Worm (Caenorhabditis elegans) whole organism, L1 larva: Measurements from ENCODE around the gene K07B1.4.

Experiments
- C16A3.4 ChIP-seq: fragments of 150-350 bp; optimal IDR thresholded peaks from 2 replicates; lab custom pipeline; 2014; ENCODE audit warnings: missing biosample characterization, missing genetic modification characterization
- C34B4.2 ChIP-seq: sonication (generic microtip); optimal IDR thresholded peaks from 2 replicates; lab custom pipeline; 2017; ENCODE audit warnings: mild to moderate bottlenecking, missing genetic modification characterization, missing compliant biosample characterization
- Y116A8C.19 ChIP-seq: sonication (generic microtip); optimal IDR thresholded peaks from 2 replicates; lab custom pipeline; 2016; ENCODE audit warnings: missing compliant biosample characterization, missing genetic modification characterization, borderline replicate concordance
- aly-2 ChIP-seq: fragments of 150-350 bp; optimal IDR thresholded peaks from 2 replicates; lab custom pipeline; 2014; ENCODE audit warnings: missing biosample characterization, missing genetic modification characterization
- ama-1 ChIP-seq: fragments of 150-350 bp; optimal IDR thresholded peaks from 2 replicates; lab custom pipeline; 2014
- blmp-1 ChIP-seq: fragments of 150-350 bp; optimal IDR thresholded peaks from 2 replicates; lab custom pipeline; 2014; ENCODE audit warnings: missing biosample characterization, missing genetic modification characterization
- ceh-63 ChIP-seq: fragments of 200-800 bp; sonication (Bioruptor generic); optimal IDR thresholded peaks from 2 replicates; lab custom pipeline; 2018; ENCODE audit warnings: mild to moderate bottlenecking, missing genetic modification characterization, missing compliant biosample characterization
- ceh-8 ChIP-seq: fragments of 200-800 bp; sonication (Bioruptor generic); optimal IDR thresholded peaks from 2 replicates; lab custom pipeline; 2018; ENCODE audit warnings: mild to moderate bottlenecking, missing genetic modification characterization, moderate library complexity, missing compliant biosample characterization
- ceh-82 ChIP-seq, 3 experiments: fragments of 150-350 bp in 1 of 3; sonication (generic microtip) in 2 of 3; optimal IDR thresholded peaks; 2 replicates each; lab custom pipeline; 2014 to 2017; ENCODE audit warnings: missing biosample characterization in 3 of 3, missing genetic modification characterization in 3 of 3
- dpl-1 ChIP-seq, 3 experiments: fragments of 150-350 bp in 2 of 3; sonication (generic microtip) in 1 of 3; optimal IDR thresholded peaks; 2 replicates each; lab custom pipeline; 2014 to 2017; ENCODE audit warnings: missing biosample characterization in 3 of 3, missing genetic modification characterization in 3 of 3, missing genetic modification reagents in 3 of 3
- dsc-1 ChIP-seq: sonication (generic microtip); optimal IDR thresholded peaks from 2 replicates; lab custom pipeline; 2016; ENCODE audit warnings: mild to moderate bottlenecking, missing genetic modification characterization, missing compliant biosample characterization
- efl-1 ChIP-seq, 4 experiments: fragments of 150-350 bp; optimal IDR thresholded peaks in 3 of 4; peaks in 1 of 4; 1 replicate in 1 of 4; 2 replicates in 3 of 4; lab custom pipeline; 2014; ENCODE audit warnings: missing biosample characterization in 2 of 4, missing genetic modification characterization in 2 of 4, missing genetic modification reagents in 2 of 4
- efl-3 ChIP-seq: fragments of 200-800 bp; sonication (Bioruptor generic); optimal IDR thresholded peaks from 2 replicates; lab custom pipeline; 2018; ENCODE audit warnings: mild to moderate bottlenecking, missing genetic modification characterization, missing compliant biosample characterization
- elt-2 ChIP-seq: sonication (generic microtip); optimal IDR thresholded peaks from 2 replicates; lab custom pipeline; 2016; ENCODE audit warnings: missing genetic modification characterization, mild to moderate bottlenecking, inconsistent platforms, missing compliant biosample characterization, missing genetic modification reagents
- elt-3 ChIP-seq, 6 experiments: fragments of 150-350 bp in 1 of 6; sonication (generic microtip); optimal IDR thresholded peaks; 2 replicates each; lab custom pipeline; 2017 to 2018; ENCODE audit warnings: missing biosample characterization in 6 of 6, missing genetic modification characterization in 6 of 6, inconsistent platforms in 1 of 6
- ets-5 ChIP-seq: fragments of 200-800 bp; sonication (Bioruptor generic); IDR thresholded peaks from 2 replicates; pipeline ENCODE4 v1.3.6; 2022; ENCODE audit warnings: missing genetic modification characterization, missing compliant biosample characterization
- fkh-4 ChIP-seq: sonication (generic microtip); optimal IDR thresholded peaks from 2 replicates; lab custom pipeline; 2016; ENCODE audit warnings: missing compliant biosample characterization, missing genetic modification characterization, borderline replicate concordance
- fkh-8 ChIP-seq: sonication (generic microtip); optimal IDR thresholded peaks from 2 replicates; lab custom pipeline; 2016; ENCODE audit warnings: mild to moderate bottlenecking, missing genetic modification characterization, missing compliant biosample characterization
- fos-1 ChIP-seq: fragments of 150-350 bp; optimal IDR thresholded peaks from 2 replicates; lab custom pipeline; 2014; ENCODE audit warnings: missing biosample characterization, missing genetic modification characterization
- hlh-4 ChIP-seq: sonication (generic microtip); optimal IDR thresholded peaks from 2 replicates; lab custom pipeline; 2016; ENCODE audit warnings: mild to moderate bottlenecking, missing genetic modification characterization, missing compliant biosample characterization
- hpl-2 ChIP-seq: fragments of 150-350 bp; optimal IDR thresholded peaks from 2 replicates; lab custom pipeline; 2014; ENCODE audit warnings: missing biosample characterization, missing genetic modification reagents, missing genetic modification characterization
- irx-1 ChIP-seq: sonication (generic microtip); optimal IDR thresholded peaks from 2 replicates; lab custom pipeline; 2016; ENCODE audit warnings: missing genetic modification characterization, missing compliant biosample characterization
- jun-1 ChIP-seq: fragments of 150-350 bp; optimal IDR thresholded peaks from 2 replicates; lab custom pipeline; 2014; ENCODE audit warnings: missing biosample characterization, missing genetic modification reagents, missing genetic modification characterization
- lin-15B ChIP-seq: fragments of 150-350 bp; sonication (generic microtip); optimal IDR thresholded peaks from 3 replicates; lab custom pipeline; 2014; ENCODE audit warnings: missing biosample characterization, missing genetic modification characterization
- lin-39 ChIP-seq: fragments of 150-350 bp; optimal IDR thresholded peaks from 2 replicates; lab custom pipeline; 2014; ENCODE audit warnings: missing biosample characterization, missing genetic modification reagents, missing genetic modification characterization
- lsy-2 ChIP-seq, 2 experiments: fragments of 150-350 bp; optimal IDR thresholded peaks; 2 replicates each; lab custom pipeline; 2014; ENCODE audit warnings: missing biosample characterization in 2 of 2, missing genetic modification characterization in 2 of 2
- mab-9 ChIP-seq: fragments of 200-800 bp; sonication (Bioruptor generic); IDR thresholded peaks from 2 replicates; pipeline ENCODE4 v1.3.6; 2022; ENCODE audit warnings: missing genetic modification reagents, missing genetic modification characterization, missing compliant biosample characterization
- mdl-1 ChIP-seq, 2 experiments: fragments of 150-350 bp; optimal IDR thresholded peaks; 2 replicates each; lab custom pipeline; 2014 to 2017; ENCODE audit warnings: missing biosample characterization in 2 of 2, missing genetic modification characterization in 2 of 2, inconsistent platforms in 1 of 2
- mef-2 ChIP-seq: fragments of 150-350 bp; optimal IDR thresholded peaks from 2 replicates; lab custom pipeline; 2014; ENCODE audit warnings: missing biosample characterization, missing genetic modification characterization
- nhr-19 ChIP-seq: fragments of 200-800 bp; sonication (Bioruptor generic); conservative IDR thresholded peaks from 2 replicates; pipeline ENCODE4 v1.3.6; 2022; ENCODE audit warnings: missing genetic modification characterization, missing compliant biosample characterization
- nhr-47 ChIP-seq: sonication (generic microtip); optimal IDR thresholded peaks from 2 replicates; lab custom pipeline; 2016; ENCODE audit warnings: mild to moderate bottlenecking, missing genetic modification characterization, moderate library complexity, missing compliant biosample characterization
- nhr-71 ChIP-seq: sonication (generic microtip); optimal IDR thresholded peaks from 2 replicates; lab custom pipeline; 2016; ENCODE audit warnings: mild to moderate bottlenecking, missing genetic modification characterization, moderate library complexity, missing compliant biosample characterization
- nhr-84 ChIP-seq: sonication (generic microtip); optimal IDR thresholded peaks from 2 replicates; lab custom pipeline; 2017; ENCODE audit warnings: missing biosample characterization, missing genetic modification characterization
- nhr-90 ChIP-seq: sonication (generic microtip); optimal IDR thresholded peaks from 2 replicates; lab custom pipeline; 2016; ENCODE audit warnings: mild to moderate bottlenecking, missing genetic modification characterization, missing compliant biosample characterization; ENCODE audit not compliant: poor library complexity
- pag-3 ChIP-seq: sonication (generic microtip); optimal IDR thresholded peaks from 2 replicates; lab custom pipeline; 2017; ENCODE audit warnings: missing genetic modification characterization, mild to moderate bottlenecking, missing compliant biosample characterization, antibody characterized with exemption, borderline replicate concordance; ENCODE audit not compliant: insufficient read depth
- pqm-1 ChIP-seq: sonication (generic microtip); optimal IDR thresholded peaks from 3 replicates; lab custom pipeline; 2017; ENCODE audit warnings: missing biosample characterization, missing genetic modification characterization
- skn-1 ChIP-seq: fragments of 150-350 bp; optimal IDR thresholded peaks from 2 replicates; lab custom pipeline; 2014; ENCODE audit warnings: missing biosample characterization, missing genetic modification characterization
- snu-23 ChIP-seq: sonication (generic microtip); optimal IDR thresholded peaks from 2 replicates; lab custom pipeline; 2016; ENCODE audit warnings: missing genetic modification characterization, missing compliant biosample characterization
- sox-4 ChIP-seq: sonication (generic microtip); optimal IDR thresholded peaks from 2 replicates; lab custom pipeline; 2016; ENCODE audit warnings: missing genetic modification characterization, missing compliant biosample characterization
- sup-37 ChIP-seq: fragments of 200-800 bp; sonication (Bioruptor generic); optimal IDR thresholded peaks from 2 replicates; lab custom pipeline; 2018; ENCODE audit warnings: mild to moderate bottlenecking, missing genetic modification characterization, missing compliant biosample characterization
- swsn-7 ChIP-seq: sonication (generic microtip); optimal IDR thresholded peaks from 2 replicates; lab custom pipeline; 2016; ENCODE audit warnings: missing genetic modification characterization, missing compliant biosample characterization
- unc-30 ChIP-seq: sonication (generic microtip); optimal IDR thresholded peaks from 2 replicates; lab custom pipeline; 2017; ENCODE audit warnings: missing biosample characterization, missing genetic modification characterization
- vab-15 ChIP-seq: sonication (generic microtip); optimal IDR thresholded peaks from 2 replicates; lab custom pipeline; 2017; ENCODE audit warnings: missing genotype, mild to moderate bottlenecking, missing genetic modification characterization, missing compliant biosample characterization
- xbp-1 ChIP-seq: sonication (generic microtip); optimal IDR thresholded peaks from 2 replicates; lab custom pipeline; 2016; ENCODE audit warnings: missing genetic modification characterization, missing compliant biosample characterization
- ztf-4 ChIP-seq: fragments of 150-350 bp; optimal IDR thresholded peaks from 2 replicates; lab custom pipeline; 2014; ENCODE audit warnings: missing biosample characterization, missing genetic modification characterization

The K07B1.4 gene

DNA sequence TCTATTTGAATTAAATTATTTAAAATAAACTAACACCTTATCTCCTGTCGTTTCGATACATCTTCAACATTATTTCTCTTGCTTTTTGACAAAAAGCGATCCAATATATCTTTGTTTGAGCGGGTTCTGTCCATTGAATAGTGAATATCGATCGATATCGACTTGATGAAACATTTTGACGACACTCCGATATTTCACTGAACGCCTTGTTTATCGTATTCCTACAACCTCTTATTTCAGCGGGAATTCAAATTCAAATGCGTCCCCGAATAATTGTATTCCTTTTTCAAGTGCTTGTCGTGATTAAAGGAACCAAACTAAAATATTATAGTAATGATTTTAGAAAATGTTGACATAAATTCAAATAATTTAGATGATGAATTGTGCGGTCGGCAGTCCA is 18.0 kb downstream of the K07B1.4 start, which contains the start of the genes K07B1.7 and try-5 (continued):
- TF ChIP-seq elt-3 (tag; optimal IDR thresholded peaks at IDR 0.05; lab: Kevin White, UChicago) = peak in 2 of 6 experiments; percentile 0 to 46
- no peak for TF ChIP-seq hlh-4 (tag; lab: Kevin White, UChicago)
- TF ChIP-seq irx-1 (tag; lab: Kevin White, UChicago) = peak; percentile 8
- peak; percentile 53 for TF ChIP-seq nhr-19
- no peak for TF ChIP-seq pag-3 (tag; lab: Kevin White, UChicago)
- no peak for TF ChIP-seq ets-5
- peak; percentile 43 for TF ChIP-seq fkh-8
- peak; percentile 34 for TF ChIP-seq ceh-8 (GFP tag; lab: Kevin White, UChicago)
- no peak for TF ChIP-seq elt-2 (tag; lab: Kevin White, UChicago)
- TF ChIP-seq C34B4.2 (tag; lab: Kevin White, UChicago) = no peak
- TF ChIP-seq hpl-2 (GFP tag; lab: Kevin White, UChicago) = no peak
- no peak for TF ChIP-seq aly-2
- TF ChIP-seq ztf-4 = no peak
- no peak for TF ChIP-seq vab-15 (tag; lab: Kevin White, UChicago)
- TF ChIP-seq lin-15B (tag; lab: Kevin White, UChicago) = peak; percentile 24
- TF ChIP-seq nhr-71 (tag; lab: Kevin White, UChicago) = peak; percentile 77
- TF ChIP-seq nhr-47 (tag; lab: Kevin White, UChicago) = peak; percentile 76
- TF ChIP-seq mdl-1 (tag; optimal IDR thresholded peaks at IDR 0.05; lab: Kevin White, UChicago) = peak in 1 of 2 experiments; percentile 49
- peak; percentile 12 for TF ChIP-seq jun-1 (tag; lab: Kevin White, UChicago)
- TF ChIP-seq swsn-7 (tag; lab: Kevin White, UChicago) = peak; percentile 56
- TF ChIP-seq dpl-1 (GFP tag; optimal IDR thresholded peaks at IDR 0.05; lab: Kevin White, UChicago) = peak; percentile 96 to 98 (median 96)
- no peak for TF ChIP-seq sox-4 (tag; lab: Kevin White, UChicago)
- TF ChIP-seq Y116A8C.19 (tag; lab: Kevin White, UChicago) = no peak
- peak; percentile 91 to 96 for TF ChIP-seq efl-1 (optimal IDR thresholded peaks at IDR 0.05; lab: Kevin White, UChicago)
- peak; percentile 97 to 99 for TF ChIP-seq efl-1 (GFP tag; optimal IDR thresholded peaks at IDR 0.05 in 1 of 2; lab: Kevin White, UChicago)
- peak; percentile 64 for TF ChIP-seq blmp-1
- peak; percentile 68 for TF ChIP-seq xbp-1
- TF ChIP-seq nhr-84 = no peak
- TF ChIP-seq mab-9 (GFP tag; lab: Robert Waterston, UW) = no peak
- peak; percentile 10 for TF ChIP-seq ama-1 (lab: Kevin White, UChicago)
- no peak for TF ChIP-seq unc-30 (tag; lab: Kevin White, UChicago)
- no peak for TF ChIP-seq lin-39
- no peak for TF ChIP-seq mef-2 (tag; lab: Kevin White, UChicago)
- peak; percentile 70 to 90 for TF ChIP-seq lsy-2 (tag; optimal IDR thresholded peaks at IDR 0.05; lab: Kevin White, UChicago)
- TF ChIP-seq ceh-82 (tag; optimal IDR thresholded peaks at IDR 0.05; lab: Kevin White, UChicago) = peak; percentile 45 to 72 (median 65)
- TF ChIP-seq fos-1 (tag; lab: Kevin White, UChicago) = no peak
- no peak for TF ChIP-seq ceh-63 (GFP tag; lab: Kevin White, UChicago)
- TF ChIP-seq nhr-90 (tag; lab: Kevin White, UChicago) = peak; percentile 16
- no peak for TF ChIP-seq efl-3
- TF ChIP-seq skn-1 (tag; lab: Kevin White, UChicago) = peak; percentile 73
- peak; percentile 82 for TF ChIP-seq C16A3.4 (tag; lab: Kevin White, UChicago)
- peak; percentile 48 for TF ChIP-seq dsc-1 (tag; lab: Kevin White, UChicago)
- TF ChIP-seq pqm-1 = no peak
- peak; percentile 79 for TF ChIP-seq snu-23 (GFP tag; lab: Kevin White, UChicago)
- TF ChIP-seq sup-37 (GFP tag; lab: Kevin White, UChicago) = no peak
- no peak for TF ChIP-seq fkh-4 (tag; lab: Kevin White, UChicago)
